Worm (Caenorhabditis elegans) whole organism, mixed stage, embryonic: ENCODE results near the gene lido-1.

Experiments used
- M03D4.4 ChIP-seq: sonication (generic microtip); optimal IDR thresholded peaks from 2 replicates; lab custom pipeline; 2017; ENCODE audit warnings: mild to moderate bottlenecking, missing genetic modification characterization, missing compliant biosample characterization
- bed-3 ChIP-seq: fragments of 200-800 bp; sonication (Bioruptor generic); optimal IDR thresholded peaks from 3 replicates; lab custom pipeline; 2018; ENCODE audit warnings: mild to moderate bottlenecking, missing genetic modification characterization, moderate library complexity, missing compliant biosample characterization
- blmp-1 ChIP-seq: fragments of 150-350 bp; optimal IDR thresholded peaks from 2 replicates; lab custom pipeline; 2014; ENCODE audit warnings: missing biosample characterization, missing genetic modification characterization
- ceh-39 ChIP-seq: fragments of 150-350 bp; optimal IDR thresholded peaks from 2 replicates; lab custom pipeline; 2014; ENCODE audit warnings: missing biosample characterization, missing genetic modification characterization
- ceh-43 ChIP-seq: fragments of 200-800 bp; sonication (Bioruptor generic); optimal IDR thresholded peaks from 2 replicates; lab custom pipeline; 2018; ENCODE audit warnings: mild to moderate bottlenecking, missing genetic modification characterization, moderate library complexity, missing compliant biosample characterization
- ceh-83 ChIP-seq: fragments of 200-800 bp; sonication (Bioruptor generic); optimal IDR thresholded peaks from 2 replicates; lab custom pipeline; 2018; ENCODE audit warnings: mild to moderate bottlenecking, missing genetic modification characterization, missing compliant biosample characterization
- ces-1 ChIP-seq: fragments of 150-350 bp; optimal IDR thresholded peaks from 2 replicates; lab custom pipeline; 2014; ENCODE audit warnings: missing biosample characterization, missing genetic modification reagents, missing genetic modification characterization
- cnd-1 ChIP-seq: fragments of 200-800 bp; sonication (Bioruptor generic); optimal IDR thresholded peaks from 2 replicates; lab custom pipeline; 2018; ENCODE audit warnings: mild to moderate bottlenecking, missing genetic modification characterization, missing compliant biosample characterization
- drap-1 ChIP-seq: fragments of 200-800 bp; sonication (Bioruptor generic); optimal IDR thresholded peaks from 3 replicates; lab custom pipeline; 2018; ENCODE audit warnings: mild to moderate bottlenecking, missing genetic modification characterization, missing compliant biosample characterization
- elt-1 ChIP-seq: sonication (generic microtip); optimal IDR thresholded peaks from 2 replicates; lab custom pipeline; 2017; ENCODE audit warnings: missing genetic modification characterization, mild to moderate bottlenecking, missing compliant biosample characterization, antibody characterized with exemption, moderate library complexity, borderline replicate concordance; ENCODE audit not compliant: insufficient read depth
- elt-3 ChIP-seq: fragments of 150-350 bp; optimal IDR thresholded peaks from 2 replicates; lab custom pipeline; 2014; ENCODE audit warnings: missing biosample characterization, missing genetic modification characterization
- flh-1 ChIP-seq: fragments of 200-800 bp; sonication (Bioruptor generic); optimal IDR thresholded peaks from 2 replicates; lab custom pipeline; 2018; ENCODE audit warnings: mild to moderate bottlenecking, missing genetic modification characterization, moderate library complexity, missing compliant biosample characterization
- ham-2 ChIP-seq: fragments of 200-800 bp; sonication (Bioruptor generic); optimal IDR thresholded peaks from 2 replicates; lab custom pipeline; 2018; ENCODE audit warnings: mild to moderate bottlenecking, missing genetic modification characterization, missing compliant biosample characterization
- hlh-1 ChIP-seq: fragments of 150-350 bp; optimal IDR thresholded peaks from 2 replicates; lab custom pipeline; 2014; ENCODE audit warnings: missing biosample characterization, missing genetic modification reagents, missing genetic modification characterization
- lin-32 ChIP-seq: fragments of 200-800 bp; sonication (Bioruptor generic); optimal IDR thresholded peaks from 2 replicates; lab custom pipeline; 2018; ENCODE audit warnings: mild to moderate bottlenecking, missing genetic modification characterization, missing compliant biosample characterization
- lsy-2 ChIP-seq: fragments of 150-350 bp; optimal IDR thresholded peaks from 2 replicates; lab custom pipeline; 2014; ENCODE audit warnings: missing biosample characterization, missing genetic modification characterization
- mab-5 ChIP-seq: fragments of 150-350 bp; optimal IDR thresholded peaks from 2 replicates; lab custom pipeline; 2014; ENCODE audit warnings: missing biosample characterization, missing genetic modification characterization
- mep-1 ChIP-seq: fragments of 150-350 bp; optimal IDR thresholded peaks from 2 replicates; lab custom pipeline; 2017; ENCODE audit warnings: missing biosample characterization, missing genetic modification reagents, missing genetic modification characterization, inconsistent platforms
- mls-2 ChIP-seq: sonication (generic microtip); optimal IDR thresholded peaks from 2 replicates; lab custom pipeline; 2016; ENCODE audit warnings: mild to moderate bottlenecking, missing genetic modification characterization, moderate library complexity, missing compliant biosample characterization
- nhr-12 ChIP-seq: fragments of 150-350 bp; optimal IDR thresholded peaks from 2 replicates; lab custom pipeline; 2014; ENCODE audit warnings: missing biosample characterization, missing genetic modification characterization
- nhr-2 ChIP-seq: fragments of 150-350 bp; optimal IDR thresholded peaks from 2 replicates; lab custom pipeline; 2014; ENCODE audit warnings: missing biosample characterization, missing genetic modification characterization
- nhr-237 ChIP-seq: fragments of 150-350 bp; optimal IDR thresholded peaks from 2 replicates; lab custom pipeline; 2014; ENCODE audit warnings: missing biosample characterization, missing genetic modification characterization
- nhr-28 ChIP-seq: fragments of 150-350 bp; optimal IDR thresholded peaks from 2 replicates; lab custom pipeline; 2014; ENCODE audit warnings: missing biosample characterization, missing genetic modification characterization
- nhr-76 ChIP-seq: sonication (generic microtip); optimal IDR thresholded peaks from 2 replicates; lab custom pipeline; 2017; ENCODE audit warnings: missing biosample characterization, missing genetic modification characterization
- pha-4 ChIP-seq: fragments of 150-350 bp; optimal IDR thresholded peaks from 2 replicates; lab custom pipeline; 2018; ENCODE audit warnings: missing biosample characterization, missing genetic modification reagents, missing genetic modification characterization
- sem-2 ChIP-seq: fragments of 200-800 bp; sonication (Bioruptor generic); optimal IDR thresholded peaks from 2 replicates; lab custom pipeline; 2018; ENCODE audit warnings: mild to moderate bottlenecking, missing genetic modification characterization, missing compliant biosample characterization
- tbx-8 ChIP-seq: fragments of 200-800 bp; sonication (Bioruptor generic); optimal IDR thresholded peaks from 2 replicates; lab custom pipeline; 2018; ENCODE audit warnings: mild to moderate bottlenecking, missing genetic modification characterization, moderate library complexity, missing compliant biosample characterization
- unc-120 ChIP-seq: sonication (generic microtip); optimal IDR thresholded peaks from 2 replicates; lab custom pipeline; 2017; ENCODE audit warnings: missing genetic modification characterization, missing compliant biosample characterization; ENCODE audit not compliant: poor library complexity, severe bottlenecking
- unc-39 ChIP-seq: fragments of 150-350 bp; optimal IDR thresholded peaks from 2 replicates; lab custom pipeline; 2014; ENCODE audit warnings: missing biosample characterization, missing genetic modification characterization
- zip-8 ChIP-seq: fragments of 150-350 bp; optimal IDR thresholded peaks from 2 replicates; lab custom pipeline; 2014; ENCODE audit warnings: missing biosample characterization, missing genetic modification characterization
- ztf-11 ChIP-seq: fragments of 150-350 bp; optimal IDR thresholded peaks from 2 replicates; lab custom pipeline; 2014; ENCODE audit warnings: missing biosample characterization, missing genetic modification characterization

Gene lido-1

DNA sequence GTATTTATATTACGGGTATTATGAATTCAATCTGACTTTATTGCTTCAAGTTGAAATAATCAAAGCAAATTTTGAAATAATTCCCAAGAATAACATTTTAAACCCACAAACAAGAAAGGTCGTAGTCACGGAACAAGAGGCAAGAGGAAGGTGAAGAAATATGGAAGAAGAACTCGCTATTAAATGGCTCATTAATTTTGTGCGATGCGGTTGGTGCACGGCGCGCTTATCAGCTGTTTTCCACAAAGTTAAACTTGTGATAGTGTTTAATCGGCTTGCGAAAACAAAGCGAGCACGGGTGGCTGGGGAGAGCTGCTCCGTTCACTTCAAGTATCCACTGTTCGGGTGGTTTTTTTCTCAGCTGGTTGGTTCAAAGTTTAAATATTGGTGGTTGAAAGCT is 29.4 kb downstream of the lido-1 start:
- TF ChIP-seq zip-8 (no peak), unc-39 (tag; lab: Kevin White, UChicago) (no peak), nhr-28 (tag; lab: Kevin White, UChicago) (no peak), lsy-2 (tag; lab: Kevin White, UChicago) (no peak), bed-3 (GFP tag; lab: Kevin White, UChicago) (no peak), cnd-1 (tag; lab: Kevin White, UChicago) (no peak), mab-5 (tag; lab: Kevin White, UChicago) (no peak), ztf-11 (no peak), ceh-39 (tag; lab: Kevin White, UChicago) (no peak), nhr-237 (tag; lab: Kevin White, UChicago) (no peak), nhr-76 (tag; lab: Kevin White, UChicago) (no peak), pha-4 (no peak), ces-1 (GFP tag; lab: Kevin White, UChicago) (no peak), lin-32 (GFP tag; lab: Kevin White, UChicago) (no peak), elt-3 (tag; lab: Kevin White, UChicago) (no peak), unc-120 (tag; lab: Kevin White, UChicago) (no peak)

ce11 chrX:17064820-17065219 is 31.5 kb downstream of the lido-1 start:
- TF ChIP-seq flh-1 (GFP tag; lab: Kevin White, UChicago) (no peak), mls-2 (tag; lab: Kevin White, UChicago) (no peak), tbx-8 (no peak), nhr-76 (tag; lab: Kevin White, UChicago) (no peak)
- TF ChIP-seq, all 35 proteins: peak for 0

ce11 chrX:17063749-17064252 is 32.6 kb downstream of the lido-1 start:
- TF ChIP-seq mab-5 (tag; lab: Kevin White, UChicago), result no peak
- no peak for TF ChIP-seq ceh-83 (GFP tag; lab: Kevin White, UChicago)
- TF ChIP-seq tbx-8, result no peak
- TF ChIP-seq bed-3 (GFP tag; lab: Kevin White, UChicago), result no peak
- no peak for TF ChIP-seq pha-4

ce11 chrX:17062165-17062564 is 34.2 kb downstream of the lido-1 start:
- no peak for TF ChIP-seq ham-2 (GFP tag; lab: Kevin White, UChicago)
- TF ChIP-seq pha-4, result no peak
- TF ChIP-seq flh-1 (GFP tag; lab: Kevin White, UChicago), result no peak
- no peak for TF ChIP-seq nhr-76 (tag; lab: Kevin White, UChicago)
- TF ChIP-seq ceh-39 (tag; lab: Kevin White, UChicago), result no peak
- TF ChIP-seq tbx-8, result no peak
- TF ChIP-seq mep-1 (tag; lab: Kevin White, UChicago), result no peak
- no peak for TF ChIP-seq elt-1 (tag; lab: Kevin White, UChicago)
- no peak for TF ChIP-seq nhr-2
- no peak for TF ChIP-seq mls-2 (tag; lab: Kevin White, UChicago)
- TF ChIP-seq hlh-1, result no peak
- no peak for TF ChIP-seq blmp-1 (tag; lab: Kevin White, UChicago)
- no peak for TF ChIP-seq unc-39 (tag; lab: Kevin White, UChicago)
- TF ChIP-seq cnd-1 (tag; lab: Kevin White, UChicago), result no peak
- no peak for TF ChIP-seq ces-1 (GFP tag; lab: Kevin White, UChicago)
- TF ChIP-seq ceh-43, result no peak
- TF ChIP-seq M03D4.4 (tag; lab: Kevin White, UChicago), result no peak
- TF ChIP-seq lin-32 (GFP tag; lab: Kevin White, UChicago), result no peak
- TF ChIP-seq ztf-11, result no peak
- TF ChIP-seq, all 35 proteins: peak for 0

ce11 chrX:17059760-17060159 is 36.6 kb downstream of the lido-1 start:
- TF ChIP-seq tbx-8 (no peak), zip-8 (no peak), mab-5 (tag; lab: Kevin White, UChicago) (no peak), unc-120 (tag; lab: Kevin White, UChicago) (no peak), nhr-12 (tag; lab: Kevin White, UChicago) (no peak), unc-39 (tag; lab: Kevin White, UChicago) (no peak), sem-2 (GFP tag; lab: Kevin White, UChicago) (no peak), ztf-11 (no peak), blmp-1 (tag; lab: Kevin White, UChicago) (no peak), ham-2 (GFP tag; lab: Kevin White, UChicago) (no peak), flh-1 (GFP tag; lab: Kevin White, UChicago) (no peak), lsy-2 (tag; lab: Kevin White, UChicago) (no peak), nhr-28 (tag; lab: Kevin White, UChicago) (no peak), elt-1 (tag; lab: Kevin White, UChicago) (no peak), drap-1 (GFP tag; lab: Kevin White, UChicago) (no peak), cnd-1 (tag; lab: Kevin White, UChicago) (no peak)
